Worm (Caenorhabditis elegans): ENCODE results near the gene ZK822.10.

ce11 chrIV:11919067-11919466 lies 2.1 kb downstream of the ZK822.10 start:
- TF ChIP-seq ztf-4 (tag; optimal IDR thresholded peaks at IDR 0.05) (no peak), ceh-9 (tag; optimal IDR thresholded peaks at IDR 0.05) (no peak), skn-1 (tag; optimal IDR thresholded peaks at IDR 0.05) (no peak), unc-62 (GFP tag; optimal IDR thresholded peaks at IDR 0.05) (no peak), ceh-82 (tag; optimal IDR thresholded peaks at IDR 0.05) (no peak), fos-1 (tag; optimal IDR thresholded peaks at IDR 0.05) (no peak), nhr-25 (tag; optimal IDR thresholded peaks at IDR 0.05) (no peak)
